Worm (Caenorhabditis elegans): Measurements from ENCODE around the gene R11D1.7.

R11D1.7 gene

ce11 chrV:12716447-12716846 is 3.4 kb upstream of the R11D1.7 start, which contains the start of gene str-178:
Gene str-178, minus strand, starts transcription at chrV:12716547.
- TF ChIP-seq unc-62 (GFP tag; optimal IDR thresholded peaks at IDR 0.05) = no peak

- TF ChIP-seq unc-62 (GFP tag; optimal IDR thresholded peaks at IDR 0.05) = no peak
Measured at ce11 chrV:12718622-12719021, 1.2 kb upstream of the R11D1.7 start, which contains the start of gene str-181. Gene str-181, minus strand, starts transcription at chrV:12718722.

ce11 chrV:12725893-12726292 is 6.1 kb downstream of the R11D1.7 start, which contains the start of gene R11D1.12:
Gene R11D1.12, minus strand, starts transcription at chrV:12725993.
- TF ChIP-seq unc-62 (GFP tag; optimal IDR thresholded peaks at IDR 0.05) = no peak

- no peak for TF ChIP-seq unc-62 (GFP tag; optimal IDR thresholded peaks at IDR 0.05)
Measured at ce11 chrV:12727104-12727637, 7.4 kb downstream of the R11D1.7 start, which contains the start of gene R11D1.13. Gene R11D1.13, plus strand, starts transcription at chrV:12727154.

ce11 chrV:12728062-12728665 is 8.4 kb downstream of the R11D1.7 start, which contains the start of the genes rpl-28 and mrpl-49:
Gene rpl-28, minus strand, starts transcription at chrV:12728112.
Gene mrpl-49, plus strand, starts transcription at chrV:12728631.
- no peak for TF ChIP-seq unc-62 (GFP tag; optimal IDR thresholded peaks at IDR 0.05)

- no peak for TF ChIP-seq unc-62 (GFP tag; optimal IDR thresholded peaks at IDR 0.05)
Measured at ce11 chrV:12729220-12729619, 9.4 kb downstream of the R11D1.7 start, which contains the start of gene R11D1.10. Gene R11D1.10, plus strand, starts transcription at chrV:12729520.

ce11 chrV:12732734-12733133 is 12.9 kb downstream of the R11D1.7 start:
- TF ChIP-seq unc-62 (GFP tag; optimal IDR thresholded peaks at IDR 0.05) = no peak

ce11 chrV:12733465-12734248 is 13.8 kb downstream of the R11D1.7 start, which contains the start of the genes dhs-21 and xbx-9:
Gene dhs-21, minus strand, starts transcription at chrV:12733645.
Gene xbx-9, plus strand, starts transcription at chrV:12734198.
- TF ChIP-seq unc-62 (GFP tag; optimal IDR thresholded peaks at IDR 0.05) = no peak

- no peak for TF ChIP-seq unc-62 (GFP tag; optimal IDR thresholded peaks at IDR 0.05)
Measured at ce11 chrV:12736166-12736753, 16.4 kb downstream of the R11D1.7 start, which contains the start of gene cky-1. Gene cky-1, plus strand, starts transcription at chrV:12736703.

ce11 chrV:12741684-12742083 is 21.9 kb downstream of the R11D1.7 start, which contains the start of gene hrg-7:
Gene hrg-7, plus strand, starts transcription at chrV:12742041.
- no peak for TF ChIP-seq unc-62 (GFP tag; optimal IDR thresholded peaks at IDR 0.05)

ce11 chrV:12743778-12744502 is 24.1 kb downstream of the R11D1.7 start:
- TF ChIP-seq unc-62 (GFP tag; optimal IDR thresholded peaks at IDR 0.05) = no peak

ce11 chrV:12744979-12745378 is 25.2 kb downstream of the R11D1.7 start, which contains the start of gene C15C8.7:
Gene C15C8.7, minus strand, starts transcription at chrV:12745050.
- TF ChIP-seq unc-62 (GFP tag; optimal IDR thresholded peaks at IDR 0.05) = no peak

- no peak for TF ChIP-seq unc-62 (GFP tag; optimal IDR thresholded peaks at IDR 0.05)
Measured at ce11 chrV:12747431-12747830, 27.6 kb downstream of the R11D1.7 start, which contains the start of gene C15C8.4. Gene C15C8.4, minus strand, starts transcription at chrV:12747463.

- no peak for TF ChIP-seq unc-62 (GFP tag; optimal IDR thresholded peaks at IDR 0.05)
Measured at ce11 chrV:12747856-12748255, 28.0 kb downstream of the R11D1.7 start, which contains the start of gene C15C8.5. Gene C15C8.5, plus strand, starts transcription at chrV:12748007.

ce11 chrV:12749558-12749957 is 29.7 kb downstream of the R11D1.7 start:
- TF ChIP-seq unc-62 (GFP tag; optimal IDR thresholded peaks at IDR 0.05) = no peak
